Fruit fly (Drosophila melanogaster): ENCODE measurements around the gene AnxB9.

- TF ChIP-seq bab1 (GFP tag; optimal IDR thresholded peaks at IDR 0.05), result no peak
- TF ChIP-seq toe (GFP tag; optimal IDR thresholded peaks at IDR 0.05), result no peak
- no peak for TF ChIP-seq CG14711 (tag; optimal IDR thresholded peaks at IDR 0.05)
These were observed 7.0 kb downstream of the AnxB9 start for dm6 chr3R:21071943-21072500.

All from whole organism, adult.